Worm (Caenorhabditis elegans): Measurements from ENCODE around the gene R01H10.4.
"Not testable (repeated sequence)": the region's sequence is repeated elsewhere in the genome, so short reads cannot be mapped to it uniquely, and the experiment has no call there.

The R01H10.4 gene

DNA sequence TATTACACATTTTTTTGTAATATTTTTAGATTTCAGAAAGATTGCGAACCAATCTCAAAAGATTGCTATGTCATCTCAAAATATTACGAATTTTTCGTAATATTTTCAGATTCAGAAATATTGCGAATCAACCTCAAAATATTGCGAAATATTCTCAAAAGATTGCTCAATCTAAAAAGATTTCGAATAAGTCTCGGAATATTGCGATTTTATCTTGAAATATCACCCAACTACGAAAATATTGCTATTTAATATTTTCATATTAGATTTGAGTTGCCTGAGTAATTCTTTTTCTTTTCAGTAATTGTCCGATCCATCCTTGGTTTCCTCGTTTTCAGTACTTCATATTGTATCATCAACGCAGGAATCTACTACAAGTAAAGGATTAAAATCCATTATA lies 32.8 kb upstream of the R01H10.4 start, which contains the start of gene Y70G10A.4:
TSS of gene Y70G10A.4 (plus strand) at position 301 of the 400 bp plus-strand sequence.
- TF ChIP-seq nhr-11 (tag; optimal IDR thresholded peaks at IDR 0.05); unc-55 (GFP tag; optimal IDR thresholded peaks at IDR 0.05); snpc-4 (tag; optimal IDR thresholded peaks at IDR 0.05): not testable (repeated sequence)

DNA sequence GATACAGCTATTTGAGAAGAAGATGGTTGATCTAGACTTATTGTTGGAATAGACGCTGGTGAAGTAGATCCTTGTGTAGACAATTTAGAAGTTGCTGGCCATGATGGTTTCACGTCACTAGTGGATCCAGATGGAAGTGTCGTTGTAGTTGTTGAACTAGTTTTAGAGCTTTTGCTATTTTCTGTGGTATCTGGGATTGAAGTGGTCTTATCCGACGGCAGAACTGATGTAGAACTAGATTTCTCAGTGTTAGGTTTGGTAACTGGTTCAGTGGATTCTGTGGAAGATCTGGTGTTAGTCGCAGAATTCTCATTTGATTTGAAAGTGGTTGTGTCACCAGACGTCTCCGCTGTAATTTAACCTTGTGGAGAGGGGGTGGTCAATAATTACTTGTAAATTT lies 23.0 kb upstream of the R01H10.4 start:
- no peak for TF ChIP-seq ztf-11 (tag; optimal IDR thresholded peaks at IDR 0.05)
- TF ChIP-seq lin-39 (tag; optimal IDR thresholded peaks at IDR 0.05): no peak
- no peak for TF ChIP-seq F13H6.1 (tag; optimal IDR thresholded peaks at IDR 0.05)

DNA sequence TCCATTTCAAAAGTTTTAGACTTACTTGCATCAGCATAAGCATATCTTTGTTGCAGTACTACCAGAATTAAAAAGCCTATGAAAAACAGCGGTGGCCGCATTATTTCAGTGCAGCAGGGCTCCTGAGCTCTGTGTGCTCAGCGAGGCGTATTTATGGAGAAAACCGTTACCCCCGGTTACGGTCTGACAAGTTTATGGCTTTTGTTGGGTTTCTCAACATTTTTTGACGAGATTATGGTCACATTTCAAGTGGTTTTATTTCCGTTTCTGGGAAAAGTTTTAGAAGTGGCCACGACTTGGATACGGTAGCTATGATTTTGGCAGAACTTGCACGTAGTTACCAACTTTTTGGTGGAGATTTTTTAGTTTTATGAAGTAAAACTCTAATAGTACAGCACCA lies 20.6 kb upstream of the R01H10.4 start, which contains the start of gene paml-1:
TSS of gene paml-1 (minus strand) at position 101 of the 400 bp plus-strand sequence.
- TF ChIP-seq lin-11 (tag; optimal IDR thresholded peaks at IDR 0.05): no peak
- TF ChIP-seq dmd-4 (tag; optimal IDR thresholded peaks at IDR 0.05): no peak

DNA sequence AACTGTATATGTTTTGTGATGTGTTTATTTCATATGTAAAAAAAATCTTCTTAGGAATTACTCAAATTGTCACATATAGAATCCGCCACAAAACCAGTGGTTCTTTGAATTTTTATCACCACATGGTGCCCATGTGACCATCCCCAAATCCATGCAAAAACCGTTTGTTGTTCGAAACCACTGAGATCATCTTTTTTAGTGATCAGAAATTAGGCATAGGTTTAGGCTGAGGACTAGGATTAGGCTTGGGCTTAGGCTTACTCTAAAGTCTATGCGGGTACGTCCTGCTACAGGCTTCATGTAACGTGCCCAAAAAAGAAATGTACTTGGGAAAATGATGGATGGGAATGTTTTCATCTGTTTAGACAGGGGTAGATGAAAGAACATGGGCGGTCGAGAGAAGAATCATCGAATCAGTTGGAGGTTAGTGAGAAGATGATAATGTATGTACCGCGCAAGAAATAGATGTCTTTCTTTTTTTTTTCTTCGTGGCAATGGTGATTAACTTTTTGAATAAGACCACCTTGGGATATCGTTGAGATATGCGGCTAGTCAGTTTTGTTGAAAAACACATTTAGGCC lies 18.2 kb upstream of the R01H10.4 start:
- TF ChIP-seq sma-3 (GFP tag; optimal IDR thresholded peaks at IDR 0.05): no peak
- TF ChIP-seq fos-1 (tag; optimal IDR thresholded peaks at IDR 0.05): peak; percentile 9
- TF ChIP-seq blmp-1 (tag; optimal IDR thresholded peaks at IDR 0.05; ENCODE audit: insufficient read depth): no peak
- TF ChIP-seq nhr-21 (tag; optimal IDR thresholded peaks at IDR 0.05): peak; percentile 11

DNA sequence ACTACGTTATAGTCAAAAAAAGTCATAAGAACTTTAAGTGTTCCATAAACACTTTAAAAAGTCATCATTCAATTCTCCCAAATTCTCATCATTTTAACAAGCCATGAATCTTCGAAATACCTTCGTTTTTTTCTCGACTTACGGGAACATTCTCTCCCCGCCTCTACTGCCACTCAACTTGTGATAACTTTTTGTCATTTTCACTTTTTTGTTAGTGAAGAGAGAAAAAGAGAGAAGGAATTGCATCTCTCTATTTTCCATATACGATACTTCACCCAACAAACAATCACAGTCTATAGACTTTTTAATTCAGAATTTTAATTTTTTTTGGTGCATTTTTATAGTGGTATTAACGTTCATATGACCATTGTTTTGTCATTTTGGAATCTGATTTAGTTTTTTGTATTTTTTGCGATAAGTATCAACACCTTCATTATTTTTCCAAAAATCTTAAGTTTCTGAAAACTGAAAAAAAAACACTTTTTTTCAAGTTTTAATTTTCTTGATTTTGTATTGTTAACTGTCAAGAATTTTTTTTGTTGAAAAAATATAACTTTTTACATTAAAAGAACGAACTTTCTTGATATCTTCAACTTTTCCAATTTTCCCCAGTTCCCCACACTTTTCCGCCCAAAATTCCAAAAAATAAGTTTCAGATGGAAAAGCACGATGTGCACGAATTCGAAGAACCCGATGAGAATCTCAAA lies 16.0 kb upstream of the R01H10.4 start, which contains the start of gene Y70G10A.3:
TSS of gene Y70G10A.3 (plus strand) at position 657 of the 707 bp plus-strand sequence.
- TF ChIP-seq Y55F3AM.14 (GFP tag; optimal IDR thresholded peaks at IDR 0.05): no peak
- TF ChIP-seq blmp-1 (tag; optimal IDR thresholded peaks at IDR 0.05; ENCODE audit: insufficient read depth): peak; percentile 29

DNA sequence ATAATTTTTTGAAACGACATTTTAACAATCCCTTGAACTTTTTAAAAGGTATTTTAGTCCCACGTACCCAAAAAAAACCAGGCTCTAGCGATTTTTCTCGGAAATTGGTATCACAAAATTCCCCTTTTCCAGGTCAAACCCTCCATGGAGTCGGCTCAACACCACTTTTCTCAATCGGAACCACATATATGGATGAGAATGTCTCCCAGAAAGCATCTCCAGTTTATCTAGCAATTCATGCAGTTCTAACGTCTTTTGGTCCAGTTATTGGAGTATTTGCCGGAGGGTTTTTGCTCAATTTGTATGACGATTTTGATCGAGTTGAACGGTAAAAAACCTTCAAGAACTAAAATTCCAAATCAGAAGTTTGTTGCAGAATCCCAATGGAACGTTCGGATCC lies 14.5 kb upstream of the R01H10.4 start:
- no peak for TF ChIP-seq nhr-77 (tag; optimal IDR thresholded peaks at IDR 0.05)
- no peak for TF ChIP-seq sem-4 (tag; optimal IDR thresholded peaks at IDR 0.05)
- no peak for TF ChIP-seq nhr-11 (tag; optimal IDR thresholded peaks at IDR 0.05)
- no peak for TF ChIP-seq ceh-16 (tag; optimal IDR thresholded peaks at IDR 0.05)
- TF ChIP-seq lin-39 (tag; optimal IDR thresholded peaks at IDR 0.05): no peak
- no peak for TF ChIP-seq ztf-4 (tag; optimal IDR thresholded peaks at IDR 0.05)
- TF ChIP-seq lin-11 (tag; optimal IDR thresholded peaks at IDR 0.05): no peak
- no peak for TF ChIP-seq lin-13 (GFP tag; optimal IDR thresholded peaks at IDR 0.05)
- TF ChIP-seq nhr-10 (tag; optimal IDR thresholded peaks at IDR 0.05): no peak
- TF ChIP-seq unc-39 (tag; optimal IDR thresholded peaks at IDR 0.05): no peak
- no peak for TF ChIP-seq zag-1 (tag; optimal IDR thresholded peaks at IDR 0.05)
- no peak for TF ChIP-seq elt-3 (tag; optimal IDR thresholded peaks at IDR 0.05)
- TF ChIP-seq C34F6.9 (tag; optimal IDR thresholded peaks at IDR 0.05): no peak
- TF ChIP-seq sma-3 (GFP tag; optimal IDR thresholded peaks at IDR 0.05): no peak
- no peak for TF ChIP-seq nhr-12 (tag; optimal IDR thresholded peaks at IDR 0.05)
- TF ChIP-seq mab-5 (tag; optimal IDR thresholded peaks at IDR 0.05): no peak
- TF ChIP-seq blmp-1 (tag; optimal IDR thresholded peaks at IDR 0.05; ENCODE audit: insufficient read depth): no peak
- no peak for TF ChIP-seq nhr-25 (tag; optimal IDR thresholded peaks at IDR 0.05)
- no peak for TF ChIP-seq nhr-21 (tag; optimal IDR thresholded peaks at IDR 0.05)
- no peak for TF ChIP-seq mbf-1 (tag; optimal IDR thresholded peaks at IDR 0.05)

DNA sequence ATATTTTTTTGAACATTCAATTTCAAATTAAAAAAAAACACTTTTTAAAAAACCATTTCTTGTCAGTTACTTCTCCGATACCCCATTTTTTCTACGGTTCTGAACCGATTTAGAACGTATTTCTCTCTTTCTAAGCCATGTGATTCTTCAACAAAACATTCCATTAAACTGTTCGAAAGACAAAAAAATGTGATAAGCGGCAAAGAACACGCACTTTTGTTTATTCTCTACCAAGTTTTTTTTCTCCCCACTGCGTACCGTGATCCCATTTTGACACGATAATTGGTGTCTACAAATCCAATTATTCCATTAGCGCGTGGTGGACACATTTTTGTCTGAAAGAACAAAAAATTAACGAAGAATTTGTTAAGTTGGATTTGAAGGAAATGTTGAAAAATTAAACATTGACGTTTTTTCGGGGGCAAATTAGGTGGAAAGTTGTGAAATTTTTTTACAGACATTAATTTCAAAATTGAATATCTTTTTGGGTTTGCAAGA lies 13.2 kb upstream of the R01H10.4 start:
- TF ChIP-seq nhr-129 (tag; optimal IDR thresholded peaks at IDR 0.05) (peak; percentile 13), fos-1 (tag; optimal IDR thresholded peaks at IDR 0.05) (no peak), nhr-237 (tag; optimal IDR thresholded peaks at IDR 0.05) (no peak), ztf-11 (tag; optimal IDR thresholded peaks at IDR 0.05) (no peak), lin-39 (tag; optimal IDR thresholded peaks at IDR 0.05) (no peak), zag-1 (tag; optimal IDR thresholded peaks at IDR 0.05) (no peak), elt-3 (tag; optimal IDR thresholded peaks at IDR 0.05) (no peak), nhr-23 (tag; optimal IDR thresholded peaks at IDR 0.05) (no peak)
